Worm (Caenorhabditis elegans) whole organism, L1 larva: ENCODE measurements around the gene math-3.

ENCODE experiments used
- ama-1 ChIP-seq: fragments of 150-350 bp; optimal IDR thresholded peaks from 2 replicates; lab custom pipeline; 2014
- snpc-4 ChIP-seq: fragments of 150-350 bp; optimal IDR thresholded peaks from 2 replicates; lab custom pipeline; 2014; ENCODE audit warnings: missing biosample characterization, missing genetic modification characterization

DNA sequence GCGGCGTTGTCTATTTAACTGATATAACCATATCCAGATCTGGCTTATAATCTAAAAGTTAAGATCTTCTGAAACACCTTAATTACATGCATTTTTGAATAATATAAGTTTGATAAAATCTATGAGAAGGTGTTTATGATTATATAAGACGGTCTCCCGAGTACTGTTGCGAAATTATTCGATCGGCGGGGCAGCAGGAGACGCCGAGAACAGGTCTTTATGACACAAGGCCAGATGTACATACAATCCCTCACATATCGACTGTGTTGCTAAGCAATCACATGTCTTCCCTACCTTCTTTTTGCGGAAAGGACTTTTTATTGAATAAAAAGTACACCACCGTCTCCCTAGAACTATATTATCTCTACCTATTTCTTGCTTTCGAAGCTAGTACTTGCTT, 15.3 kb upstream of the math-3 start, which contains the start of gene fbxb-53:
- TF ChIP-seq ama-1 (no peak), snpc-4 (tag; lab: Kevin White, UChicago) (no peak)
